Worm (Caenorhabditis elegans) whole organism, young adult: Measurements from ENCODE around the gene C34F6.11.
A peak's percentile ranks its signal among the peaks of the same experiment; 100 is the strongest.

Experiments
- B0035.1 ChIP-seq: sonication (generic microtip); optimal IDR thresholded peaks from 2 replicates; lab custom pipeline; 2016; ENCODE audit warnings: missing genetic modification characterization, mild to moderate bottlenecking, missing compliant biosample characterization, missing genotype, missing genetic modification reagents
- B0336.3 ChIP-seq: fragments of 200-800 bp; sonication (Bioruptor generic); IDR thresholded peaks from 2 replicates; pipeline ENCODE4 v1.3.6; 2022; ENCODE audit warnings: missing genetic modification characterization, missing compliant biosample characterization
- C06A6.2 ChIP-seq: fragments of 200-800 bp; sonication (Bioruptor generic); conservative IDR thresholded peaks from 2 replicates; pipeline ENCODE4 v1.3.6; 2022; ENCODE audit warnings: missing genetic modification characterization, missing compliant biosample characterization
- C17E4.6 ChIP-seq: fragments of 200-800 bp; sonication (Bioruptor generic); IDR thresholded peaks from 2 replicates; pipeline ENCODE4 v1.3.6; 2022; ENCODE audit warnings: missing genetic modification reagents, missing genetic modification characterization, missing compliant biosample characterization
- F23B12.7 ChIP-seq: sonication (generic microtip); optimal IDR thresholded peaks from 2 replicates; lab custom pipeline; 2017; ENCODE audit warnings: missing genetic modification characterization, mild to moderate bottlenecking, missing compliant biosample characterization, antibody characterized with exemption, moderate library complexity; ENCODE audit not compliant: insufficient read depth
- F33H1.4 ChIP-seq: fragments of 200-800 bp; sonication (Bioruptor generic); IDR thresholded peaks from 2 replicates; pipeline ENCODE4 v1.3.6; 2022; ENCODE audit warnings: missing genetic modification reagents, missing genetic modification characterization, missing compliant biosample characterization
- F55B11.4 ChIP-seq: sonication (generic microtip); optimal IDR thresholded peaks from 2 replicates; lab custom pipeline; 2016; ENCODE audit warnings: missing compliant biosample characterization, missing genetic modification characterization, borderline replicate concordance; ENCODE audit not compliant: insufficient read depth
- F57A8.1 ChIP-seq: fragments of 200-800 bp; sonication (Bioruptor generic); optimal IDR thresholded peaks from 2 replicates; lab custom pipeline; 2018; ENCODE audit warnings: mild to moderate bottlenecking, missing genetic modification characterization, moderate library complexity, missing compliant biosample characterization
- F57C9.4 ChIP-seq: sonication (generic microtip); optimal IDR thresholded peaks from 2 replicates; lab custom pipeline; 2017; ENCODE audit warnings: mild to moderate bottlenecking, missing genetic modification characterization, missing compliant biosample characterization
- Y53F4B.3 ChIP-seq: fragments of 200-800 bp; sonication (Bioruptor generic); IDR thresholded peaks from 2 replicates; pipeline ENCODE4 v1.3.6; 2022; ENCODE audit warnings: missing genetic modification reagents, missing genetic modification characterization, missing compliant biosample characterization
- Y67H2A.10 ChIP-seq: fragments of 200-800 bp; sonication (Bioruptor generic); conservative IDR thresholded peaks from 2 replicates; pipeline ENCODE4 v1.3.6; 2022; ENCODE audit warnings: missing genetic modification reagents, missing genetic modification characterization, missing compliant biosample characterization
- Y95B8A.8 ChIP-seq: fragments of 200-800 bp; sonication (Bioruptor generic); IDR thresholded peaks from 2 replicates; pipeline ENCODE4 v1.3.6; 2022; ENCODE audit warnings: missing genetic modification reagents, missing genetic modification characterization, missing compliant biosample characterization
- aptf-3 ChIP-seq: fragments of 200-800 bp; sonication (Bioruptor generic); IDR thresholded peaks from 2 replicates; pipeline ENCODE4 v1.3.6; 2022; ENCODE audit warnings: missing genetic modification characterization, missing compliant biosample characterization
- atf-7 ChIP-seq: sonication (generic microtip); optimal IDR thresholded peaks from 2 replicates; lab custom pipeline; 2017; ENCODE audit warnings: mild to moderate bottlenecking, missing genetic modification characterization, missing compliant biosample characterization
- attf-3 ChIP-seq: fragments of 200-800 bp; sonication (Bioruptor generic); conservative IDR thresholded peaks from 2 replicates; pipeline ENCODE4 v1.3.6; 2022; ENCODE audit warnings: missing genetic modification reagents, missing genetic modification characterization, missing compliant biosample characterization
- attf-5 ChIP-seq: fragments of 200-800 bp; sonication (Bioruptor generic); optimal IDR thresholded peaks from 2 replicates; lab custom pipeline; 2018; ENCODE audit warnings: mild to moderate bottlenecking, missing genetic modification characterization, missing compliant biosample characterization
- bed-2 ChIP-seq: fragments of 200-800 bp; sonication (Bioruptor generic); IDR thresholded peaks from 2 replicates; pipeline ENCODE4 v1.3.6; 2022; ENCODE audit warnings: missing genetic modification reagents, missing genetic modification characterization, missing compliant biosample characterization
- cebp-1 ChIP-seq, 2 experiments: fragments of 200-800 bp in 1 of 2; sonication (Bioruptor generic) in 1 of 2; sonication (generic microtip) in 1 of 2; IDR thresholded peaks in 1 of 2; optimal IDR thresholded peaks in 1 of 2; 2 replicates each; pipeline versions ENCODE4 v1.3.6 to Lab custom; 2017 to 2022; ENCODE audit warnings: missing compliant biosample characterization in 2 of 2, missing genetic modification characterization in 2 of 2, mild to moderate bottlenecking in 1 of 2, missing genetic modification reagents in 1 of 2, moderate library complexity in 1 of 2
- die-1 ChIP-seq: sonication (generic microtip); optimal IDR thresholded peaks from 2 replicates; lab custom pipeline; 2016; ENCODE audit warnings: missing genotype, mild to moderate bottlenecking, missing genetic modification characterization, missing compliant biosample characterization
- dox-1 ChIP-seq: fragments of 200-800 bp; sonication (Bioruptor generic); IDR thresholded peaks from 2 replicates; pipeline ENCODE4 v1.3.6; 2022; ENCODE audit warnings: missing genetic modification reagents, missing genetic modification characterization, missing compliant biosample characterization
- dpff-1 ChIP-seq: sonication (generic microtip); optimal IDR thresholded peaks from 2 replicates; lab custom pipeline; 2017; ENCODE audit warnings: mild to moderate bottlenecking, missing genetic modification characterization, missing compliant biosample characterization
- efl-1 ChIP-seq: fragments of 150-350 bp; optimal IDR thresholded peaks from 2 replicates; lab custom pipeline; 2014; ENCODE audit warnings: missing biosample characterization, missing genetic modification reagents, missing genetic modification characterization
- ets-4 ChIP-seq: fragments of 200-800 bp; sonication (Bioruptor generic); optimal IDR thresholded peaks from 2 replicates; lab custom pipeline; 2018; ENCODE audit warnings: mild to moderate bottlenecking, missing genetic modification characterization, missing compliant biosample characterization
- gei-17 ChIP-seq: fragments of 200-800 bp; sonication (Bioruptor generic); optimal IDR thresholded peaks from 2 replicates; lab custom pipeline; 2018; ENCODE audit warnings: mild to moderate bottlenecking, missing genetic modification characterization, missing compliant biosample characterization
- him-1 ChIP-seq: sonication (generic microtip); optimal IDR thresholded peaks from 2 replicates; lab custom pipeline; 2016; ENCODE audit warnings: missing genotype, missing genetic modification reagents, missing genetic modification characterization, missing compliant biosample characterization
- let-526 ChIP-seq: fragments of 200-800 bp; sonication (Bioruptor generic); IDR thresholded peaks from 2 replicates; pipeline ENCODE4 v1.3.6; 2022; ENCODE audit warnings: missing genetic modification reagents, missing genetic modification characterization, missing compliant biosample characterization
- lin-26 ChIP-seq: fragments of 200-800 bp; sonication (Bioruptor generic); IDR thresholded peaks from 2 replicates; pipeline ENCODE4 v1.3.6; 2022; ENCODE audit warnings: missing genetic modification reagents, missing genetic modification characterization, missing compliant biosample characterization
- lin-54 ChIP-seq: fragments of 200-800 bp; sonication (Bioruptor generic); optimal IDR thresholded peaks from 2 replicates; lab custom pipeline; 2018; ENCODE audit warnings: mild to moderate bottlenecking, missing genetic modification characterization, missing compliant biosample characterization
- lsl-1 ChIP-seq: fragments of 200-800 bp; sonication (Bioruptor generic); optimal IDR thresholded peaks from 2 replicates; lab custom pipeline; 2018; ENCODE audit warnings: mild to moderate bottlenecking, missing genetic modification characterization, moderate library complexity, missing compliant biosample characterization
- madf-6 ChIP-seq: fragments of 200-800 bp; sonication (Bioruptor generic); IDR thresholded peaks from 2 replicates; pipeline ENCODE4 v1.3.6; 2022; ENCODE audit warnings: missing genetic modification reagents, missing genetic modification characterization, missing compliant biosample characterization
- madf-8 ChIP-seq: fragments of 200-800 bp; sonication (Bioruptor generic); conservative IDR thresholded peaks from 2 replicates; pipeline ENCODE4 v1.3.6; 2022; ENCODE audit warnings: missing genetic modification reagents, missing genetic modification characterization, missing compliant biosample characterization
- mxl-1 ChIP-seq: sonication (generic microtip); optimal IDR thresholded peaks from 2 replicates; lab custom pipeline; 2016; ENCODE audit warnings: missing genetic modification characterization, missing compliant biosample characterization
- nfya-2 ChIP-seq: fragments of 200-800 bp; sonication (Bioruptor generic); IDR thresholded peaks from 2 replicates; pipeline ENCODE4 v1.3.6; 2022; ENCODE audit warnings: missing genetic modification reagents, missing genetic modification characterization, missing compliant biosample characterization
- nfyb-1 ChIP-seq: fragments of 200-800 bp; sonication (Bioruptor generic); IDR thresholded peaks from 2 replicates; pipeline ENCODE4 v1.3.6; 2022; ENCODE audit warnings: missing genetic modification reagents, missing genetic modification characterization, missing compliant biosample characterization
- nhr-179 ChIP-seq: sonication (generic microtip); optimal IDR thresholded peaks from 2 replicates; lab custom pipeline; 2016; ENCODE audit warnings: mild to moderate bottlenecking, missing genetic modification characterization, missing compliant biosample characterization
- pbrm-1 ChIP-seq: fragments of 200-800 bp; sonication (Bioruptor generic); IDR thresholded peaks from 2 replicates; pipeline ENCODE4 v1.3.6; 2022; ENCODE audit warnings: missing genetic modification reagents, missing genetic modification characterization, missing compliant biosample characterization
- pha-4 ChIP-seq: fragments of 150-350 bp; sonication (generic microtip); optimal IDR thresholded peaks from 2 replicates; lab custom pipeline; 2014; ENCODE audit warnings: missing biosample characterization, missing genetic modification reagents, missing genetic modification characterization
- rec-8 ChIP-seq, 2 experiments: sonication (generic microtip); optimal IDR thresholded peaks; 2 replicates each; lab custom pipeline; 2016; ENCODE audit warnings: mild to moderate bottlenecking in 2 of 2, missing genetic modification characterization in 2 of 2, missing genetic modification reagents in 2 of 2, missing genotype in 2 of 2, missing biosample characterization in 1 of 2, missing compliant biosample characterization in 1 of 2, moderate library complexity in 1 of 2
- repo-1 ChIP-seq: sonication (generic microtip); optimal IDR thresholded peaks from 2 replicates; lab custom pipeline; 2017; ENCODE audit warnings: mild to moderate bottlenecking, missing genetic modification characterization, missing compliant biosample characterization
- snpc-3.4 ChIP-seq: sonication (generic microtip); optimal IDR thresholded peaks from 2 replicates; lab custom pipeline; 2017; ENCODE audit warnings: missing genetic modification characterization, mild to moderate bottlenecking, missing compliant biosample characterization, antibody characterized with exemption, moderate library complexity, missing genotype, missing genetic modification reagents
- somi-1 ChIP-seq: fragments of 200-800 bp; sonication (Bioruptor generic); optimal IDR thresholded peaks from 2 replicates; lab custom pipeline; 2018; ENCODE audit warnings: mild to moderate bottlenecking, missing genetic modification characterization, missing compliant biosample characterization
- tbx-9 ChIP-seq: sonication (generic microtip); optimal IDR thresholded peaks from 2 replicates; lab custom pipeline; 2016; ENCODE audit warnings: borderline replicate concordance, missing genetic modification characterization, inconsistent platforms, missing compliant biosample characterization
- unc-130 ChIP-seq: sonication (generic microtip); optimal IDR thresholded peaks from 2 replicates; lab custom pipeline; 2016; ENCODE audit warnings: missing genetic modification reagents, missing genetic modification characterization, missing compliant biosample characterization
- zfh-2 ChIP-seq: fragments of 200-800 bp; sonication (Bioruptor generic); conservative IDR thresholded peaks from 2 replicates; pipeline ENCODE4 v1.3.6; 2022; ENCODE audit warnings: missing genetic modification reagents, missing genetic modification characterization, missing compliant biosample characterization
- ztf-6 ChIP-seq: fragments of 200-800 bp; sonication (Bioruptor generic); IDR thresholded peaks from 2 replicates; pipeline ENCODE4 v1.3.6; 2022; ENCODE audit warnings: missing genetic modification reagents, missing genetic modification characterization, missing compliant biosample characterization

The C34F6.11 gene

ce11 chrX:11178599-11178998 lies 25.1 kb downstream of the C34F6.11 start, which contains the start of gene gnrr-6 (continued):
- no peak for TF ChIP-seq Y67H2A.10
- TF ChIP-seq aptf-3, result no peak
- no peak for TF ChIP-seq madf-8 (GFP tag; lab: Robert Waterston, UW)

- TF ChIP-seq nfyb-1 (0 out of 2 replicates have a peak, but pooled peaks have one; percentile 12), ztf-6 (no peak), C17E4.6 (no peak), attf-5 (GFP tag; lab: Kevin White, UChicago) (no peak), bed-2 (GFP tag; lab: Robert Waterston, UW) (no peak), nhr-179 (tag; lab: Kevin White, UChicago) (peak; percentile 78), madf-6 (no peak), pbrm-1 (peak; percentile 80), him-1 (peak; percentile 77), die-1 (tag; lab: Kevin White, UChicago) (peak; percentile 64), Y95B8A.8 (GFP tag; lab: Robert Waterston, UW) (0 out of 2 replicates have a peak, but pooled peaks have one; percentile 39), nfya-2 (GFP tag; lab: Robert Waterston, UW) (no peak), unc-130 (GFP tag; lab: Kevin White, UChicago) (no peak), C06A6.2 (GFP tag; lab: Robert Waterston, UW) (no peak), F33H1.4 (GFP tag; lab: Robert Waterston, UW) (no peak), B0336.3 (GFP tag; lab: Robert Waterston, UW) (no peak), snpc-3.4 (tag; lab: Kevin White, UChicago) (no peak), atf-7 (tag; lab: Kevin White, UChicago) (no peak), zfh-2 (GFP tag; lab: Robert Waterston, UW) (no peak), rec-8 (tag; optimal IDR thresholded peaks at IDR 0.05; lab: Kevin White, UChicago) (peak; percentile 38 to 47), F57A8.1 (GFP tag; lab: Kevin White, UChicago) (no peak), attf-3 (GFP tag; lab: Robert Waterston, UW) (no peak), F57C9.4 (tag; lab: Kevin White, UChicago) (no peak), cebp-1 (GFP tag; IDR thresholded peaks at IDR 0.05; lab: Robert Waterston, UW) (no peak), cebp-1 (tag; optimal IDR thresholded peaks at IDR 0.05; lab: Kevin White, UChicago) (no peak), madf-8 (GFP tag; lab: Robert Waterston, UW) (no peak), dox-1 (GFP tag; lab: Robert Waterston, UW) (peak; percentile 42; the same call in 1 of the 2 replicates), somi-1 (GFP tag; lab: Kevin White, UChicago) (no peak), F55B11.4 (tag; lab: Kevin White, UChicago) (no peak), let-526 (GFP tag; lab: Robert Waterston, UW) (no peak), mxl-1 (peak; percentile 40), lsl-1 (no peak), dpff-1 (no peak), ets-4 (no peak), lin-26 (peak; percentile 87), Y53F4B.3 (GFP tag; lab: Robert Waterston, UW) (0 out of 2 replicates have a peak, but pooled peaks have one; percentile 21), F23B12.7 (tag; lab: Kevin White, UChicago) (no peak), efl-1 (GFP tag; lab: Kevin White, UChicago) (no peak), tbx-9 (tag; lab: Kevin White, UChicago) (no peak), B0035.1 (tag; lab: Kevin White, UChicago) (peak; percentile 5), repo-1 (no peak), lin-54 (GFP tag; lab: Kevin White, UChicago) (no peak), pha-4 (tag; lab: Kevin White, UChicago) (no peak), gei-17 (no peak)
Observed at ce11 chrX:11162778-11163584, 40.8 kb downstream of the C34F6.11 start.
